Worm (Caenorhabditis elegans) whole organism, mixed stage, embryonic: ENCODE results near the gene B0280.2.

Experiments
- bed-3 ChIP-seq: fragments of 200-800 bp; sonication (Bioruptor generic); optimal IDR thresholded peaks from 3 replicates; lab custom pipeline; 2018; ENCODE audit warnings: mild to moderate bottlenecking, missing genetic modification characterization, moderate library complexity, missing compliant biosample characterization
- elt-1 ChIP-seq: sonication (generic microtip); optimal IDR thresholded peaks from 2 replicates; lab custom pipeline; 2017; ENCODE audit warnings: missing genetic modification characterization, mild to moderate bottlenecking, missing compliant biosample characterization, antibody characterized with exemption, moderate library complexity, borderline replicate concordance; ENCODE audit not compliant: insufficient read depth
- elt-3 ChIP-seq: fragments of 150-350 bp; optimal IDR thresholded peaks from 2 replicates; lab custom pipeline; 2014; ENCODE audit warnings: missing biosample characterization, missing genetic modification characterization
- ham-2 ChIP-seq: fragments of 200-800 bp; sonication (Bioruptor generic); optimal IDR thresholded peaks from 2 replicates; lab custom pipeline; 2018; ENCODE audit warnings: mild to moderate bottlenecking, missing genetic modification characterization, missing compliant biosample characterization
- lin-13 ChIP-seq: fragments of 150-350 bp; optimal IDR thresholded peaks from 2 replicates; lab custom pipeline; 2014; ENCODE audit warnings: missing biosample characterization, missing genetic modification characterization
- lsy-2 ChIP-seq: fragments of 150-350 bp; optimal IDR thresholded peaks from 2 replicates; lab custom pipeline; 2014; ENCODE audit warnings: missing biosample characterization, missing genetic modification characterization
- nhr-237 ChIP-seq: fragments of 150-350 bp; optimal IDR thresholded peaks from 2 replicates; lab custom pipeline; 2014; ENCODE audit warnings: missing biosample characterization, missing genetic modification characterization
- nhr-28 ChIP-seq: fragments of 150-350 bp; optimal IDR thresholded peaks from 2 replicates; lab custom pipeline; 2014; ENCODE audit warnings: missing biosample characterization, missing genetic modification characterization
- nhr-76 ChIP-seq: sonication (generic microtip); optimal IDR thresholded peaks from 2 replicates; lab custom pipeline; 2017; ENCODE audit warnings: missing biosample characterization, missing genetic modification characterization
- snpc-4 ChIP-seq: fragments of 150-350 bp; optimal IDR thresholded peaks from 2 replicates; lab custom pipeline; 2014; ENCODE audit warnings: missing biosample characterization, missing genetic modification characterization
- unc-39 ChIP-seq: fragments of 150-350 bp; optimal IDR thresholded peaks from 2 replicates; lab custom pipeline; 2014; ENCODE audit warnings: missing biosample characterization, missing genetic modification characterization
- zip-8 ChIP-seq: fragments of 150-350 bp; optimal IDR thresholded peaks from 2 replicates; lab custom pipeline; 2014; ENCODE audit warnings: missing biosample characterization, missing genetic modification characterization
- ztf-11 ChIP-seq: fragments of 150-350 bp; optimal IDR thresholded peaks from 2 replicates; lab custom pipeline; 2014; ENCODE audit warnings: missing biosample characterization, missing genetic modification characterization

DNA sequence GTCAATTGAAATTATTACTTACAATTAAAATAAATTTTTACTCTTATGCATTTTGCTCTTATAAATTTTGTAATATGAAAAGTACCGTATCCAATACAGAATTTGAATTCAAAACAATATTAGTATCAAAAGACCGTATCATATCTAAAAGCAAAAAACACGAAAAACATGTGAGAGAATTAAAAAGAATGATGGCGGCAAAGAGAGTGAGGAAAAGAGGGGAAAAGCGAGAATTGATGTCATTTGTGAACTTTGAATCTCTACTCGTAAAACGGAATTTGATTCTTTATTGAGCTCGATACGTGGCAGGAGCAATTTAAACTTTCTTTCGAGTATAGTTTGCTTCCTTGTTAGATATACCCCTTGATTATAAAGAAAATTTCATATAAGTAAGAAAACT lies 30.1 kb downstream of the B0280.2 start:
- TF ChIP-seq nhr-28 = no peak
- no peak for TF ChIP-seq lsy-2
- no peak for TF ChIP-seq ztf-11 (tag; lab: Kevin White, UChicago)
- TF ChIP-seq ham-2 = no peak
- no peak for TF ChIP-seq lin-13 (tag; lab: Kevin White, UChicago)
- TF ChIP-seq unc-39 (tag; lab: Kevin White, UChicago) = no peak
- TF ChIP-seq snpc-4 (tag; lab: Kevin White, UChicago) = no peak
- no peak for TF ChIP-seq bed-3 (GFP tag; lab: Kevin White, UChicago)
- no peak for TF ChIP-seq nhr-76
- TF ChIP-seq elt-3 = no peak
- TF ChIP-seq zip-8 (tag; lab: Kevin White, UChicago) = no peak
- no peak for TF ChIP-seq elt-1 (tag; lab: Kevin White, UChicago)
- TF ChIP-seq nhr-237 = no peak
